Fruit fly (Drosophila melanogaster) whole organism, embryonic: Measurements from ENCODE around the gene CG31752.

Experiments
- Ada2b ChIP-seq: fragments of 200-800 bp; sonication (Bioruptor generic); IDR thresholded peaks from 2 replicates; pipeline ENCODE4 v1.3.6; 2022; ENCODE audit warnings: missing biosample characterization, missing genetic modification characterization
- Adf1 ChIP-seq: fragments of 200-800 bp; sonication (Bioruptor generic); IDR thresholded peaks from 2 replicates; pipeline ENCODE4 v1.3.6; 2022; ENCODE audit warnings: missing biosample characterization, missing genetic modification characterization
- CG11723 ChIP-seq: fragments of 200-800 bp; sonication (Bioruptor generic); optimal IDR thresholded peaks from 2 replicates; lab custom pipeline; 2017; ENCODE audit warnings: missing biosample characterization, mild to moderate bottlenecking, missing genetic modification characterization
- CG14667 ChIP-seq: fragments of 200-800 bp; sonication (Bioruptor generic); IDR thresholded peaks from 2 replicates; pipeline ENCODE4 v1.3.6; 2022; ENCODE audit warnings: missing biosample characterization, missing genetic modification characterization
- CG15601 ChIP-seq: fragments of 200-800 bp; sonication (Bioruptor generic); optimal IDR thresholded peaks from 3 replicates; lab custom pipeline; 2019; ENCODE audit warnings: missing biosample characterization, mild to moderate bottlenecking, missing genetic modification characterization, moderate library complexity
- CG2199 ChIP-seq: fragments of 200-800 bp; sonication (Bioruptor generic); IDR thresholded peaks from 3 replicates; pipeline ENCODE4 v1.3.6; 2022; ENCODE audit warnings: missing biosample characterization, missing genetic modification characterization
- CG32767 ChIP-seq: fragments of 200-800 bp; sonication (Bioruptor generic); IDR thresholded peaks from 2 replicates; pipeline ENCODE4 v1.3.6; 2022; ENCODE audit warnings: missing biosample characterization, missing genetic modification characterization
- CG5180 ChIP-seq: fragments of 200-800 bp; sonication (Bioruptor generic); optimal IDR thresholded peaks from 3 replicates; lab custom pipeline; 2017; ENCODE audit warnings: missing biosample characterization, missing genetic modification characterization, mild to moderate bottlenecking, moderate library complexity, missing genetic modification reagents
- CG6175 ChIP-seq: fragments of 200-800 bp; sonication (Bioruptor generic); IDR thresholded peaks from 3 replicates; pipeline ENCODE4 v1.3.6; 2022; ENCODE audit warnings: missing biosample characterization, missing genetic modification characterization
- CG7271 ChIP-seq: fragments of 200-800 bp; sonication (Bioruptor generic); optimal IDR thresholded peaks from 2 replicates; lab custom pipeline; 2018; ENCODE audit warnings: missing biosample characterization, mild to moderate bottlenecking, missing genetic modification characterization, moderate library complexity
- CG7963 ChIP-seq: fragments of 200-800 bp; sonication (Bioruptor generic); IDR thresholded peaks from 3 replicates; pipeline ENCODE4 v1.3.6; 2022; ENCODE audit warnings: missing biosample characterization, missing genetic modification characterization; ENCODE audit not compliant: partially characterized antibody
- CG8290 ChIP-seq, 3 experiments: fragments of 200-800 bp; sonication (Bioruptor generic); optimal IDR thresholded peaks; 2 replicates each; lab custom pipeline; 2016 to 2019; ENCODE audit warnings: missing biosample characterization in 3 of 3, missing genetic modification characterization in 3 of 3, mild to moderate bottlenecking in 2 of 3, moderate library complexity in 1 of 3
- CG8765 ChIP-seq: fragments of 200-800 bp; sonication (Bioruptor generic); IDR thresholded peaks from 2 replicates; pipeline ENCODE4 v1.3.6; 2022; ENCODE audit warnings: missing biosample characterization, missing genetic modification characterization
- CG9876 ChIP-seq: fragments of 200-800 bp; sonication (Bioruptor generic); optimal IDR thresholded peaks from 2 replicates; lab custom pipeline; 2016; ENCODE audit warnings: missing biosample characterization, missing genetic modification characterization
- CrebB ChIP-seq: fragments of 200-800 bp; sonication (Bioruptor generic); optimal IDR thresholded peaks from 3 replicates; lab custom pipeline; 2018; ENCODE audit warnings: missing biosample characterization, mild to moderate bottlenecking, missing genetic modification characterization
- E2f2 ChIP-seq: fragments of 200-800 bp; sonication (Bioruptor generic); IDR thresholded peaks from 2 replicates; pipeline ENCODE4 v1.3.6; 2022; ENCODE audit warnings: missing biosample characterization, missing genetic modification characterization
- HmgZ ChIP-seq: fragments of 200-800 bp; sonication (Bioruptor generic); optimal IDR thresholded peaks from 2 replicates; lab custom pipeline; 2018; ENCODE audit warnings: missing biosample characterization, mild to moderate bottlenecking, missing genetic modification characterization
- NFAT ChIP-seq: fragments of 200-800 bp; sonication (Bioruptor generic); IDR thresholded peaks from 2 replicates; pipeline ENCODE4 v1.3.6; 2022; ENCODE audit warnings: missing biosample characterization, missing genetic modification characterization
- NfI ChIP-seq: fragments of 200-800 bp; sonication (Bioruptor generic); optimal IDR thresholded peaks from 3 replicates; lab custom pipeline; 2018; ENCODE audit warnings: missing biosample characterization, mild to moderate bottlenecking, missing genetic modification characterization, moderate library complexity
- Oaz ChIP-seq: fragments of 200-800 bp; sonication (Bioruptor generic); IDR thresholded peaks from 2 replicates; pipeline ENCODE4 v1.3.6; 2022; ENCODE audit warnings: missing biosample characterization, missing genetic modification characterization
- Ptx1 ChIP-seq: fragments of 200-800 bp; sonication (Bioruptor generic); IDR thresholded peaks from 2 replicates; pipeline ENCODE4 v1.3.6; 2022; ENCODE audit warnings: missing biosample characterization, missing genetic modification characterization
- Rfx ChIP-seq: fragments of 200-800 bp; sonication (Bioruptor generic); IDR thresholded peaks from 2 replicates; pipeline ENCODE4 v1.3.6; 2022; ENCODE audit warnings: missing biosample characterization, missing genetic modification characterization
- Scr ChIP-seq: fragments of 200-800 bp; sonication (Bioruptor generic); IDR thresholded peaks from 2 replicates; pipeline ENCODE4 v1.3.6; 2022; ENCODE audit warnings: missing biosample characterization, missing genetic modification characterization; ENCODE audit not compliant: partially characterized antibody
- Tbp ChIP-seq: fragments of >200 bp; optimal IDR thresholded peaks from 2 replicates; lab custom pipeline; 2018; ENCODE audit warnings: missing biosample characterization, missing genetic modification characterization
- Trl ChIP-seq, 3 experiments: fragments of >200 bp in 2 of 3; fragments of 200-800 bp in 1 of 3; sonication (Bioruptor generic) in 1 of 3; optimal IDR thresholded peaks; 2 replicates in 1 of 3; 3 replicates in 2 of 3; lab custom pipeline; 2016 to 2017; ENCODE audit warnings: missing biosample characterization in 1 of 3, missing genetic modification characterization in 1 of 3
- al ChIP-seq: fragments of 200-800 bp; sonication (Bioruptor generic); IDR thresholded peaks from 2 replicates; pipeline ENCODE4 v1.3.6; 2022; ENCODE audit warnings: missing biosample characterization, missing genetic modification characterization
- amos ChIP-seq: fragments of 200-800 bp; sonication (Bioruptor generic); IDR thresholded peaks from 2 replicates; pipeline ENCODE4 v1.3.6; 2022; ENCODE audit warnings: missing biosample characterization, missing genetic modification characterization; ENCODE audit not compliant: partially characterized antibody
- ato ChIP-seq: fragments of 200-800 bp; sonication (Bioruptor generic); IDR thresholded peaks from 2 replicates; pipeline ENCODE4 v1.3.6; 2022; ENCODE audit warnings: missing biosample characterization, missing genetic modification characterization; ENCODE audit not compliant: partially characterized antibody
- bbx ChIP-seq: fragments of 200-800 bp; sonication (Bioruptor generic); IDR thresholded peaks from 2 replicates; pipeline ENCODE4 v1.3.6; 2022; ENCODE audit warnings: missing biosample characterization, missing genetic modification characterization; ENCODE audit not compliant: partially characterized antibody
- cas ChIP-seq: fragments of 200-800 bp; sonication (Bioruptor generic); IDR thresholded peaks from 2 replicates; pipeline ENCODE4 v1.3.6; 2022; ENCODE audit warnings: missing biosample characterization, missing genetic modification characterization
- chif ChIP-seq, 2 experiments: fragments of 200-800 bp; sonication (Bioruptor generic); optimal IDR thresholded peaks; 3 replicates each; lab custom pipeline; 2016; ENCODE audit warnings: missing biosample characterization in 2 of 2, missing genetic modification characterization in 2 of 2
- chinmo ChIP-seq: fragments of 200-800 bp; sonication (Bioruptor generic); IDR thresholded peaks from 4 replicates; pipeline ENCODE4 v1.3.6; 2022; ENCODE audit warnings: missing biosample characterization, missing genetic modification characterization; ENCODE audit not compliant: partially characterized antibody
- crol ChIP-seq: fragments of 200-800 bp; sonication (Bioruptor generic); IDR thresholded peaks from 2 replicates; pipeline ENCODE4 v1.3.6; 2022; ENCODE audit warnings: missing biosample characterization, missing genetic modification characterization
- dmrt11E ChIP-seq: fragments of 200-800 bp; sonication (Bioruptor generic); optimal IDR thresholded peaks from 3 replicates; lab custom pipeline; 2018; ENCODE audit warnings: missing biosample characterization, mild to moderate bottlenecking, missing genetic modification characterization, moderate library complexity
- exex ChIP-seq: fragments of 200-800 bp; sonication (Bioruptor generic); optimal IDR thresholded peaks from 4 replicates; lab custom pipeline; 2018; ENCODE audit warnings: missing biosample characterization, mild to moderate bottlenecking, missing genetic modification characterization, moderate library complexity
- fd64A ChIP-seq: fragments of 200-800 bp; sonication (Bioruptor generic); optimal IDR thresholded peaks from 3 replicates; lab custom pipeline; 2018; ENCODE audit warnings: missing biosample characterization, mild to moderate bottlenecking, missing genetic modification characterization
- gce ChIP-seq: fragments of 200-800 bp; sonication (Bioruptor generic); IDR thresholded peaks from 3 replicates; pipeline ENCODE4 v1.3.6; 2022; ENCODE audit warnings: missing biosample characterization, missing genetic modification characterization
- gsb-n ChIP-seq: fragments of 200-800 bp; sonication (Bioruptor generic); optimal IDR thresholded peaks from 3 replicates; lab custom pipeline; 2018; ENCODE audit warnings: missing biosample characterization, mild to moderate bottlenecking, missing genetic modification characterization
- hb ChIP-seq: fragments of 200-800 bp; sonication (Bioruptor generic); IDR thresholded peaks from 3 replicates; pipeline ENCODE4 v1.3.6; 2022; ENCODE audit warnings: missing biosample characterization, missing genetic modification characterization; ENCODE audit not compliant: partially characterized antibody
- knrl ChIP-seq: fragments of 200-800 bp; sonication (Bioruptor generic); IDR thresholded peaks from 3 replicates; pipeline ENCODE4 v1.3.6; 2022; ENCODE audit warnings: missing biosample characterization, missing genetic modification characterization; ENCODE audit not compliant: partially characterized antibody
- mirr ChIP-seq: fragments of 200-800 bp; sonication (Bioruptor generic); optimal IDR thresholded peaks from 3 replicates; lab custom pipeline; 2018; ENCODE audit warnings: missing biosample characterization, mild to moderate bottlenecking, missing genetic modification characterization
- row ChIP-seq: fragments of 200-800 bp; sonication (Bioruptor generic); IDR thresholded peaks from 3 replicates; pipeline ENCODE4 v1.3.6; 2022; ENCODE audit warnings: missing biosample characterization, missing genetic modification characterization
- scrt ChIP-seq: fragments of 200-800 bp; sonication (Bioruptor generic); optimal IDR thresholded peaks from 2 replicates; lab custom pipeline; 2018; ENCODE audit warnings: missing biosample characterization, mild to moderate bottlenecking, missing genetic modification characterization, moderate library complexity
- shn ChIP-seq: fragments of 200-800 bp; sonication (Bioruptor generic); optimal IDR thresholded peaks from 3 replicates; lab custom pipeline; 2016; ENCODE audit warnings: missing biosample characterization, missing genetic modification characterization
- sr ChIP-seq: fragments of 200-800 bp; sonication (Bioruptor generic); IDR thresholded peaks from 3 replicates; pipeline ENCODE4 v1.3.6; 2022; ENCODE audit warnings: missing biosample characterization, missing genetic modification characterization
- stwl ChIP-seq: fragments of 200-800 bp; sonication (Bioruptor generic); optimal IDR thresholded peaks from 3 replicates; lab custom pipeline; 2018; ENCODE audit warnings: missing biosample characterization, mild to moderate bottlenecking, missing genetic modification characterization, moderate library complexity
- z ChIP-seq: fragments of 200-800 bp; sonication (Bioruptor generic); IDR thresholded peaks from 3 replicates; pipeline ENCODE4 v1.3.6; 2022; ENCODE audit warnings: missing biosample characterization, missing genetic modification characterization
- zen ChIP-seq: fragments of 200-800 bp; sonication (Bioruptor generic); optimal IDR thresholded peaks from 3 replicates; lab custom pipeline; 2018; ENCODE audit warnings: missing biosample characterization, mild to moderate bottlenecking, missing genetic modification characterization, moderate library complexity

The CG31752 gene

dm6 chr2L:18881014-18881660, 40.0 kb upstream of the CG31752 start, which contains the start of gene tup (continued):
- TF ChIP-seq scrt (GFP tag; lab: Kevin White, UChicago) (peak; percentile 51), E2f2 (GFP tag; lab: Robert Waterston, UW) (0 out of 2 replicates have a peak, but pooled peaks have one; percentile 12), CG6175 (GFP tag; lab: Robert Waterston, UW) (0 out of 3 replicates have a peak, but pooled peaks have one; percentile 13), crol (peak; percentile 100), CG7963 (GFP tag; lab: Robert Waterston, UW) (no peak), NFAT (GFP tag; lab: Robert Waterston, UW) (no peak), CG8290 (GFP tag; optimal IDR thresholded peaks at IDR 0.05; lab: Kevin White, UChicago) (no peak), CG8290 (tag; optimal IDR thresholded peaks at IDR 0.05; lab: Kevin White, UChicago) (peak in 1 of 2 experiments; percentile 27), hb (GFP tag; lab: Robert Waterston, UW) (no peak), Scr (GFP tag; lab: Robert Waterston, UW) (peak; percentile 45), Oaz (GFP tag; lab: Robert Waterston, UW) (no peak), CG5180 (GFP tag; lab: Kevin White, UChicago) (peak; percentile 40), fd64A (peak; percentile 26), CG14667 (no peak), gsb-n (tag; lab: Kevin White, UChicago) (peak; percentile 43), bbx (GFP tag; lab: Robert Waterston, UW) (peak; percentile 63), chinmo (GFP tag; lab: Robert Waterston, UW) (peak; percentile 97), CG15601 (tag; lab: Kevin White, UChicago) (no peak), Ada2b (GFP tag; lab: Robert Waterston, UW) (no peak), CG2199 (GFP tag; lab: Robert Waterston, UW) (peak; percentile 24; the same call in 1 of the 3 replicates), Tbp (peak; percentile 8), z (GFP tag; lab: Robert Waterston, UW) (no peak), CrebB (tag; lab: Kevin White, UChicago) (peak; percentile 1), exex (tag; lab: Kevin White, UChicago) (no peak), gce (peak; percentile 6; the same call in 1 of the 3 replicates), HmgZ (tag; lab: Kevin White, UChicago) (peak; percentile 30), CG11723 (GFP tag; lab: Kevin White, UChicago) (peak; percentile 1), knrl (GFP tag; lab: Robert Waterston, UW) (peak; percentile 39; the same call in 2 of the 3 replicates), NfI (GFP tag; lab: Kevin White, UChicago) (no peak), amos (GFP tag; lab: Robert Waterston, UW) (peak; percentile 27; the same call in 1 of the 2 replicates), mirr (GFP tag; lab: Kevin White, UChicago) (peak; percentile 1), stwl (tag; lab: Kevin White, UChicago) (no peak), Adf1 (GFP tag; lab: Robert Waterston, UW) (peak; percentile 91), CG9876 (GFP tag; lab: Kevin White, UChicago) (no peak), Trl (optimal IDR thresholded peaks at IDR 0.05; lab: Kevin White, UChicago) (peak; percentile 2 to 7), Trl (GFP tag; optimal IDR thresholded peaks at IDR 0.05; lab: Kevin White, UChicago) (no peak), row (GFP tag; lab: Robert Waterston, UW) (peak; percentile 13; the same call in 1 of the 3 replicates), dmrt11E (no peak), CG8765 (no peak), sr (GFP tag; lab: Robert Waterston, UW) (no peak), zen (tag; lab: Kevin White, UChicago) (no peak), CG32767 (GFP tag; lab: Robert Waterston, UW) (peak; percentile 72), CG7271 (tag; lab: Kevin White, UChicago) (peak; percentile 7), chif (GFP tag; optimal IDR thresholded peaks at IDR 0.05; lab: Kevin White, UChicago) (peak in 1 of 2 experiments; percentile 6), Rfx (GFP tag; lab: Robert Waterston, UW) (0 out of 2 replicates have a peak, but pooled peaks have one; percentile 22), Ptx1 (GFP tag; lab: Robert Waterston, UW) (no peak), ato (0 out of 2 replicates have a peak, but pooled peaks have one; percentile 14), al (GFP tag; lab: Robert Waterston, UW) (no peak), cas (GFP tag; lab: Robert Waterston, UW) (no peak), shn (GFP tag; lab: Kevin White, UChicago) (no peak)
